Worm (Caenorhabditis elegans) whole organism, mixed stage, embryonic: Measurements from ENCODE around the gene F48E8.3.

ENCODE experiments used
- M03D4.4 ChIP-seq: sonication (generic microtip); optimal IDR thresholded peaks from 2 replicates; lab custom pipeline; 2017; ENCODE audit warnings: mild to moderate bottlenecking, missing genetic modification characterization, missing compliant biosample characterization
- bed-3 ChIP-seq: fragments of 200-800 bp; sonication (Bioruptor generic); optimal IDR thresholded peaks from 3 replicates; lab custom pipeline; 2018; ENCODE audit warnings: mild to moderate bottlenecking, missing genetic modification characterization, moderate library complexity, missing compliant biosample characterization
- ceh-39 ChIP-seq: fragments of 150-350 bp; optimal IDR thresholded peaks from 2 replicates; lab custom pipeline; 2014; ENCODE audit warnings: missing biosample characterization, missing genetic modification characterization
- ceh-43 ChIP-seq: fragments of 200-800 bp; sonication (Bioruptor generic); optimal IDR thresholded peaks from 2 replicates; lab custom pipeline; 2018; ENCODE audit warnings: mild to moderate bottlenecking, missing genetic modification characterization, moderate library complexity, missing compliant biosample characterization
- ceh-83 ChIP-seq: fragments of 200-800 bp; sonication (Bioruptor generic); optimal IDR thresholded peaks from 2 replicates; lab custom pipeline; 2018; ENCODE audit warnings: mild to moderate bottlenecking, missing genetic modification characterization, missing compliant biosample characterization
- ces-1 ChIP-seq: fragments of 150-350 bp; optimal IDR thresholded peaks from 2 replicates; lab custom pipeline; 2014; ENCODE audit warnings: missing biosample characterization, missing genetic modification reagents, missing genetic modification characterization
- cnd-1 ChIP-seq: fragments of 200-800 bp; sonication (Bioruptor generic); optimal IDR thresholded peaks from 2 replicates; lab custom pipeline; 2018; ENCODE audit warnings: mild to moderate bottlenecking, missing genetic modification characterization, missing compliant biosample characterization
- ham-2 ChIP-seq: fragments of 200-800 bp; sonication (Bioruptor generic); optimal IDR thresholded peaks from 2 replicates; lab custom pipeline; 2018; ENCODE audit warnings: mild to moderate bottlenecking, missing genetic modification characterization, missing compliant biosample characterization
- hlh-1 ChIP-seq: fragments of 150-350 bp; optimal IDR thresholded peaks from 2 replicates; lab custom pipeline; 2014; ENCODE audit warnings: missing biosample characterization, missing genetic modification reagents, missing genetic modification characterization
- lin-13 ChIP-seq: fragments of 150-350 bp; optimal IDR thresholded peaks from 2 replicates; lab custom pipeline; 2014; ENCODE audit warnings: missing biosample characterization, missing genetic modification characterization
- lin-32 ChIP-seq: fragments of 200-800 bp; sonication (Bioruptor generic); optimal IDR thresholded peaks from 2 replicates; lab custom pipeline; 2018; ENCODE audit warnings: mild to moderate bottlenecking, missing genetic modification characterization, missing compliant biosample characterization
- lsy-2 ChIP-seq: fragments of 150-350 bp; optimal IDR thresholded peaks from 2 replicates; lab custom pipeline; 2014; ENCODE audit warnings: missing biosample characterization, missing genetic modification characterization
- mab-5 ChIP-seq: fragments of 150-350 bp; optimal IDR thresholded peaks from 2 replicates; lab custom pipeline; 2014; ENCODE audit warnings: missing biosample characterization, missing genetic modification characterization
- mep-1 ChIP-seq: fragments of 150-350 bp; optimal IDR thresholded peaks from 2 replicates; lab custom pipeline; 2017; ENCODE audit warnings: missing biosample characterization, missing genetic modification reagents, missing genetic modification characterization, inconsistent platforms
- mls-2 ChIP-seq: sonication (generic microtip); optimal IDR thresholded peaks from 2 replicates; lab custom pipeline; 2016; ENCODE audit warnings: mild to moderate bottlenecking, missing genetic modification characterization, moderate library complexity, missing compliant biosample characterization
- nhr-12 ChIP-seq: fragments of 150-350 bp; optimal IDR thresholded peaks from 2 replicates; lab custom pipeline; 2014; ENCODE audit warnings: missing biosample characterization, missing genetic modification characterization
- nhr-2 ChIP-seq: fragments of 150-350 bp; optimal IDR thresholded peaks from 2 replicates; lab custom pipeline; 2014; ENCODE audit warnings: missing biosample characterization, missing genetic modification characterization
- nhr-237 ChIP-seq: fragments of 150-350 bp; optimal IDR thresholded peaks from 2 replicates; lab custom pipeline; 2014; ENCODE audit warnings: missing biosample characterization, missing genetic modification characterization
- nhr-28 ChIP-seq: fragments of 150-350 bp; optimal IDR thresholded peaks from 2 replicates; lab custom pipeline; 2014; ENCODE audit warnings: missing biosample characterization, missing genetic modification characterization
- nhr-76 ChIP-seq: sonication (generic microtip); optimal IDR thresholded peaks from 2 replicates; lab custom pipeline; 2017; ENCODE audit warnings: missing biosample characterization, missing genetic modification characterization
- pha-4 ChIP-seq: fragments of 150-350 bp; optimal IDR thresholded peaks from 2 replicates; lab custom pipeline; 2018; ENCODE audit warnings: missing biosample characterization, missing genetic modification reagents, missing genetic modification characterization
- sem-2 ChIP-seq: fragments of 200-800 bp; sonication (Bioruptor generic); optimal IDR thresholded peaks from 2 replicates; lab custom pipeline; 2018; ENCODE audit warnings: mild to moderate bottlenecking, missing genetic modification characterization, missing compliant biosample characterization
- snpc-4 ChIP-seq: fragments of 150-350 bp; optimal IDR thresholded peaks from 2 replicates; lab custom pipeline; 2014; ENCODE audit warnings: missing biosample characterization, missing genetic modification characterization
- sptf-1 ChIP-seq: sonication (generic microtip); optimal IDR thresholded peaks from 2 replicates; lab custom pipeline; 2017; ENCODE audit warnings: mild to moderate bottlenecking, missing genetic modification characterization, moderate library complexity, missing compliant biosample characterization
- tbx-8 ChIP-seq: fragments of 200-800 bp; sonication (Bioruptor generic); optimal IDR thresholded peaks from 2 replicates; lab custom pipeline; 2018; ENCODE audit warnings: mild to moderate bottlenecking, missing genetic modification characterization, moderate library complexity, missing compliant biosample characterization
- unc-120 ChIP-seq: sonication (generic microtip); optimal IDR thresholded peaks from 2 replicates; lab custom pipeline; 2017; ENCODE audit warnings: missing genetic modification characterization, missing compliant biosample characterization; ENCODE audit not compliant: poor library complexity, severe bottlenecking
- unc-39 ChIP-seq: fragments of 150-350 bp; optimal IDR thresholded peaks from 2 replicates; lab custom pipeline; 2014; ENCODE audit warnings: missing biosample characterization, missing genetic modification characterization
- unc-62 ChIP-seq: fragments of 150-350 bp; optimal IDR thresholded peaks from 2 replicates; lab custom pipeline; 2014; ENCODE audit warnings: missing biosample characterization, missing genetic modification reagents, missing genetic modification characterization
- zip-8 ChIP-seq: fragments of 150-350 bp; optimal IDR thresholded peaks from 2 replicates; lab custom pipeline; 2014; ENCODE audit warnings: missing biosample characterization, missing genetic modification characterization
- ztf-11 ChIP-seq: fragments of 150-350 bp; optimal IDR thresholded peaks from 2 replicates; lab custom pipeline; 2014; ENCODE audit warnings: missing biosample characterization, missing genetic modification characterization

The F48E8.3 gene

ce11 chrIII:5440540-5440939 lies 20.6 kb upstream of the F48E8.3 start, which contains the start of gene W03A5.6:
TSS of gene W03A5.6 (minus strand) at chrIII:5440640.
- no peak for TF ChIP-seq unc-39
- no peak for TF ChIP-seq unc-62 (GFP tag; lab: Kevin White, UChicago)
- no peak for TF ChIP-seq ceh-83 (GFP tag; lab: Kevin White, UChicago)
- TF ChIP-seq mep-1 (tag; lab: Kevin White, UChicago), result no peak
- TF ChIP-seq ceh-39 (tag; lab: Kevin White, UChicago), result no peak
- no peak for TF ChIP-seq cnd-1 (tag; lab: Kevin White, UChicago)
- TF ChIP-seq nhr-2 (tag; lab: Kevin White, UChicago), result no peak
- TF ChIP-seq unc-120, result no peak
- TF ChIP-seq lin-32 (GFP tag; lab: Kevin White, UChicago), result no peak
- TF ChIP-seq mab-5 (tag; lab: Kevin White, UChicago), result no peak
- no peak for TF ChIP-seq nhr-76 (tag; lab: Kevin White, UChicago)
- no peak for TF ChIP-seq hlh-1 (tag; lab: Kevin White, UChicago)
- no peak for TF ChIP-seq tbx-8 (GFP tag; lab: Kevin White, UChicago)
- no peak for TF ChIP-seq bed-3
- no peak for TF ChIP-seq ceh-43 (GFP tag; lab: Kevin White, UChicago)
- TF ChIP-seq nhr-237 (tag; lab: Kevin White, UChicago), result no peak
- TF ChIP-seq mls-2 (tag; lab: Kevin White, UChicago), result no peak

- peak; percentile 62 for TF ChIP-seq lin-13
- TF ChIP-seq nhr-28, result no peak
- peak; percentile 22 for TF ChIP-seq unc-120
- TF ChIP-seq ham-2 (GFP tag; lab: Kevin White, UChicago), result no peak
- peak; percentile 72 for TF ChIP-seq pha-4 (tag; lab: Kevin White, UChicago)
- peak; percentile 97 for TF ChIP-seq lsy-2 (tag; lab: Kevin White, UChicago)
- no peak for TF ChIP-seq M03D4.4 (tag; lab: Kevin White, UChicago)
- TF ChIP-seq ces-1, result peak; percentile 49
These were observed 18.4 kb upstream of the F48E8.3 start, which contains the start of the genes T24G10.2 and disl-2 for ce11 chrIII:5442711-5443253. TSS of gene T24G10.2 (minus strand) at chrIII:5442761. TSS of gene disl-2 (plus strand) at chrIII:5443167.

- no peak for TF ChIP-seq bed-3
- TF ChIP-seq tbx-8 (GFP tag; lab: Kevin White, UChicago), result no peak
- TF ChIP-seq ces-1, result peak; percentile 35
- no peak for TF ChIP-seq unc-39
- no peak for TF ChIP-seq unc-62 (GFP tag; lab: Kevin White, UChicago)
- TF ChIP-seq lsy-2 (tag; lab: Kevin White, UChicago), result peak; percentile 63
- no peak for TF ChIP-seq snpc-4 (tag; lab: Kevin White, UChicago)
- TF ChIP-seq nhr-237 (tag; lab: Kevin White, UChicago), result peak; percentile 16
- no peak for TF ChIP-seq lin-32 (GFP tag; lab: Kevin White, UChicago)
- peak; percentile 59 for TF ChIP-seq mep-1 (tag; lab: Kevin White, UChicago)
These were observed 13.0 kb upstream of the F48E8.3 start, which contains the start of gene skpt-1 for ce11 chrIII:5448177-5448576. TSS of gene skpt-1 (minus strand) at chrIII:5448395.

ce11 chrIII:5449762-5450308 lies 11.3 kb upstream of the F48E8.3 start, which contains the start of gene F48E8.8:
TSS of gene F48E8.8 (minus strand) at chrIII:5449812.
- TF ChIP-seq mab-5 (tag; lab: Kevin White, UChicago), result no peak
- TF ChIP-seq hlh-1 (tag; lab: Kevin White, UChicago), result peak; percentile 87
- peak; percentile 30 for TF ChIP-seq ces-1
- TF ChIP-seq tbx-8 (GFP tag; lab: Kevin White, UChicago), result no peak
- peak; percentile 70 for TF ChIP-seq unc-120
- TF ChIP-seq lin-13, result peak; percentile 11
- peak; percentile 49 for TF ChIP-seq lsy-2 (tag; lab: Kevin White, UChicago)
- peak; percentile 28 for TF ChIP-seq mep-1 (tag; lab: Kevin White, UChicago)
- no peak for TF ChIP-seq nhr-28
- TF ChIP-seq unc-62 (GFP tag; lab: Kevin White, UChicago), result no peak
- TF ChIP-seq, all 35 proteins: peak for 6

DNA sequence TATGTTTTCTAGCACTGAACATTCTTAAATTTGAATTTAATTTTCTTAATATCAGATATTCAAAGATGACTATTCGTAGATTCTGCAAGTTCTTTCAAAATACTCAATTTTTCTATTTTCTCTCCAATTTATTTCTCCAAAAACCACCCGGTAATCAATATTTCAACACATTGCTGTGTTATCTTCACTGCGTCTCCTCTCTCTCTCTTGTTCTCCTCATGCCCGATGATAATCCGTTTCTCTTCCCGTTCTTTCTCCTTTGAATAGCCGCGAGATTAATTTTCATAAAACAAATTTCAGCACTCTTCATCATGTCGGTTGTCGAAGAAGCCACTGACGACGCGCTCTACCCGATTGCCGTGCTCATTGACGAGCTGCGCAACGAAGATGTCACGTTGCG lies 10.7 kb upstream of the F48E8.3 start, which contains the start of gene paa-1:
Gene paa-1 (plus strand): TSS at position 301 of the 400 bp plus-strand sequence.
- TF ChIP-seq lsy-2 (tag; lab: Kevin White, UChicago) (no peak), sem-2 (no peak), nhr-28 (no peak), ceh-43 (GFP tag; lab: Kevin White, UChicago) (no peak), zip-8 (tag; lab: Kevin White, UChicago) (no peak), unc-120 (no peak), sptf-1 (tag; lab: Kevin White, UChicago) (no peak), cnd-1 (tag; lab: Kevin White, UChicago) (no peak), mls-2 (tag; lab: Kevin White, UChicago) (no peak), nhr-12 (no peak), ztf-11 (tag; lab: Kevin White, UChicago) (no peak), ceh-83 (GFP tag; lab: Kevin White, UChicago) (no peak), snpc-4 (tag; lab: Kevin White, UChicago) (no peak), nhr-237 (tag; lab: Kevin White, UChicago) (no peak)
